Worm (Caenorhabditis elegans) whole organism, mixed stage, embryonic: ENCODE measurements around the gene K08F11.1.
"Not testable (repeated sequence)": the region's sequence is repeated elsewhere in the genome, so short reads cannot be mapped to it uniquely, and the experiment has no call there.

Experiments used
- bed-3 ChIP-seq: fragments of 200-800 bp; sonication (Bioruptor generic); optimal IDR thresholded peaks from 3 replicates; lab custom pipeline; 2018; ENCODE audit warnings: mild to moderate bottlenecking, missing genetic modification characterization, moderate library complexity, missing compliant biosample characterization
- blmp-1 ChIP-seq: fragments of 150-350 bp; optimal IDR thresholded peaks from 2 replicates; lab custom pipeline; 2014; ENCODE audit warnings: missing biosample characterization, missing genetic modification characterization
- elt-3 ChIP-seq: fragments of 150-350 bp; optimal IDR thresholded peaks from 2 replicates; lab custom pipeline; 2014; ENCODE audit warnings: missing biosample characterization, missing genetic modification characterization
- flh-1 ChIP-seq: fragments of 200-800 bp; sonication (Bioruptor generic); optimal IDR thresholded peaks from 2 replicates; lab custom pipeline; 2018; ENCODE audit warnings: mild to moderate bottlenecking, missing genetic modification characterization, moderate library complexity, missing compliant biosample characterization
- lsy-2 ChIP-seq: fragments of 150-350 bp; optimal IDR thresholded peaks from 2 replicates; lab custom pipeline; 2014; ENCODE audit warnings: missing biosample characterization, missing genetic modification characterization
- nhr-28 ChIP-seq: fragments of 150-350 bp; optimal IDR thresholded peaks from 2 replicates; lab custom pipeline; 2014; ENCODE audit warnings: missing biosample characterization, missing genetic modification characterization
- nhr-76 ChIP-seq: sonication (generic microtip); optimal IDR thresholded peaks from 2 replicates; lab custom pipeline; 2017; ENCODE audit warnings: missing biosample characterization, missing genetic modification characterization
- snpc-4 ChIP-seq: fragments of 150-350 bp; optimal IDR thresholded peaks from 2 replicates; lab custom pipeline; 2014; ENCODE audit warnings: missing biosample characterization, missing genetic modification characterization
- unc-62 ChIP-seq: fragments of 150-350 bp; optimal IDR thresholded peaks from 2 replicates; lab custom pipeline; 2014; ENCODE audit warnings: missing biosample characterization, missing genetic modification reagents, missing genetic modification characterization
- ztf-11 ChIP-seq: fragments of 150-350 bp; optimal IDR thresholded peaks from 2 replicates; lab custom pipeline; 2014; ENCODE audit warnings: missing biosample characterization, missing genetic modification characterization

- not testable (repeated sequence) for TF ChIP-seq ztf-11 (tag; lab: Kevin White, UChicago); flh-1; unc-62 (GFP tag; lab: Kevin White, UChicago); lsy-2; nhr-76 (tag; lab: Kevin White, UChicago); snpc-4 (tag; lab: Kevin White, UChicago); nhr-28; elt-3 (tag; lab: Kevin White, UChicago); blmp-1 (tag; lab: Kevin White, UChicago); bed-3
These were observed 8.9 kb upstream of the K08F11.1 start, which contains the start of gene miro-1 for ce11 chrIV:4715785-4716184.
